Worm (Caenorhabditis elegans): ENCODE results near the gene sru-30.

sru-30 gene

DNA sequence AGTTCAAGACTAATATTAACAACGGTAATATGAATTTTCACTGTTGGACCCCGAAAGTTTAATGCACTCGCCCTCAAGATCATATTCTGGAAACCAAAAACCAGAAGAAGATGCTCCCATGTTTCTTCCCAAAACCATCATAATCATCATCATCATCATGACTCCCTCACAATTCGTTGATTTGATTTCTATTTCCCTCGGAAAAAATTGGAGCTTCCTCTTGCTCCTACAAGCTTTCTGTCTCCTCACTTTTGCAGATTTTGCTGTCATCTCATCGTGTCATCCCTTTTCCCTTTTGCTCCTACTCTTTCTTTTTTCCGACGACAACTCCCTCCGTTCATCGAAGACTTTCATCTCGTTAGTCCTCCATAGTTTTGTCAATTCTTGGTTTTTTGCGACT is 41.7 kb upstream of the sru-30 start, which contains the start of gene F46B6.2:
Gene F46B6.2, plus strand, starts transcription at position 316 of the 400 bp plus-strand sequence.
- TF ChIP-seq alr-1 (tag; optimal IDR thresholded peaks at IDR 0.05; ENCODE audit: borderline replicate concordance) = no peak
- peak; percentile 99 for TF ChIP-seq ces-1 (GFP tag; optimal IDR thresholded peaks at IDR 0.05)
- TF ChIP-seq aha-1 (tag; optimal IDR thresholded peaks at IDR 0.05) = no peak
- TF ChIP-seq fkh-10 (GFP tag; optimal IDR thresholded peaks at IDR 0.05) = peak; percentile 56
- no peak for TF ChIP-seq tlp-1 (tag; optimal IDR thresholded peaks at IDR 0.05)
- TF ChIP-seq nhr-20 (tag; optimal IDR thresholded peaks at IDR 0.05) = no peak

DNA sequence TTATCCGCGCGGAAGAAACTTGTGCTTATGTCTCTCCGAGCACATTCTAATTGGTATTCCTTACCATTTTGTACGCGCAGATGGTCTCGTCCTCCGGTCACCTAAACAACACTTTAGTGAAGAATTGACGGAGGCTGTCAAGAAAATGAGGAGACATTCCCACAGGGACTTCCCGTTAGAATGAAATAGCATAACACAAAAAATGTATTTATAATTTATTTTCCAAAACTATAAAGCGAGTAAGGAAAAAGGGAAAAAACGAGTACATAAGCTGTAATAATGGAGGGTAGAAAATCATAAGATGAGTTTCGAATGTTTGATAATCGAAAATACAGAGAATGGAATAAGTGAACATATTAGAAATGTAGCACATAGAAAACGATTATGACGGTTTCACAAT is 37.9 kb upstream of the sru-30 start, which contains the start of gene F46B6.12:
Gene F46B6.12, minus strand, starts transcription at position 101 of the 400 bp plus-strand sequence.
- TF ChIP-seq snpc-4 (tag; optimal IDR thresholded peaks at IDR 0.05) (no peak), hlh-17 (GFP tag; optimal IDR thresholded peaks at IDR 0.05; ENCODE audit: borderline replicate concordance) (no peak), lsy-2 (tag; optimal IDR thresholded peaks at IDR 0.05) (no peak), jun-1 (tag; optimal IDR thresholded peaks at IDR 0.05) (no peak), ceh-8 (GFP tag; optimal IDR thresholded peaks at IDR 0.05) (no peak), nhr-47 (tag; optimal IDR thresholded peaks at IDR 0.05) (no peak), nhr-77 (tag; optimal IDR thresholded peaks at IDR 0.05) (no peak), alr-1 (tag; optimal IDR thresholded peaks at IDR 0.05; ENCODE audit: borderline replicate concordance) (no peak), aly-2 (tag; optimal IDR thresholded peaks at IDR 0.05) (no peak), nhr-237 (tag; optimal IDR thresholded peaks at IDR 0.05) (no peak), ces-1 (GFP tag; optimal IDR thresholded peaks at IDR 0.05) (no peak), elt-2 (tag; optimal IDR thresholded peaks at IDR 0.05) (no peak), blmp-1 (tag; optimal IDR thresholded peaks at IDR 0.05) (no peak), zip-4 (GFP tag; optimal IDR thresholded peaks at IDR 0.05) (no peak), skn-1 (tag; optimal IDR thresholded peaks at IDR 0.05) (no peak), lin-15B (tag; optimal IDR thresholded peaks at IDR 0.05) (no peak), nhr-12 (tag; optimal IDR thresholded peaks at IDR 0.05) (no peak), nhr-20 (tag; optimal IDR thresholded peaks at IDR 0.05) (no peak), Y116A8C.19 (tag; optimal IDR thresholded peaks at IDR 0.05; ENCODE audit: borderline replicate concordance) (no peak)

DNA sequence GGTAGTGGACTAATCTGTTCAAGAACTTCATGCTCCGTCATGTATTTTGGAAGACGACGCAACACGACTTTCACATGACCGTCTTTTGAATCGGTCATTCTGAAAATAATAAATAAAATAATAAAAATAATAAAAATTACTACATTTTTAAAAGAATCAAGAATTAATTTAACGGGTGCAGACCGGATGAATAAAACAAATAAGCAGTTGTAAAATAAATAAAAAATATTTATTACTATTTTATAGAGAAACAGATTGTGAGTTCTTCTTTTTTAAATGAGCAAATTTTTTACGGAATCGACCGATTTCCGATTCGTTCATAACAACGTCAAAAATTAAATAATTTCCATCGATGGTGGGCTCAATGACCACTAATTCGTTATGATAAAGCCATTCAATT is 36.0 kb upstream of the sru-30 start, which contains the start of gene smg-4:
Gene smg-4, minus strand, starts transcription at position 101 of the 400 bp plus-strand sequence.
- TF ChIP-seq C16A3.4 (tag; optimal IDR thresholded peaks at IDR 0.05) (no peak), fkh-10 (GFP tag; optimal IDR thresholded peaks at IDR 0.05) (no peak), tlp-1 (tag; optimal IDR thresholded peaks at IDR 0.05) (no peak), unc-62 (GFP tag; optimal IDR thresholded peaks at IDR 0.05) (no peak)

DNA sequence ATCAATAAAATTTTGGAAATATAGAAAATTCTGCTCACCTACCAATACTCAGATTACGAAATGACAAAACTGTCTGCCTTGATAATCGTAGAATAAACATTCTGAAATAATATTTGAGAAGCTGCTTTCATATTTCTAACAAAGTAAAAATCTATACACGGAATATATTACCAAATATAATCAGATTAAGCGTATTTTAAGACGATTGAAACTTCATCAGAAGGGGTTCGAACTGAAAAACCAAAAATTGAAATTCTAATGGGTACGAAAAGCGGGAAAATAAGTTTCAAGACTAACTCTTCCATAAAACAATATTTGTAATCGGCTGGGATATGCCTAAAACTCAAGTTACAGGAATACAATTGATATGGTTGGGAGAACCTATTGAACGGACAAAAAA is 34.2 kb upstream of the sru-30 start, which contains the start of gene F46B6.4:
Gene F46B6.4, minus strand, starts transcription at position 101 of the 400 bp plus-strand sequence.
- TF ChIP-seq nhr-77 (tag; optimal IDR thresholded peaks at IDR 0.05) = no peak
- TF ChIP-seq sptf-1 (tag; optimal IDR thresholded peaks at IDR 0.05) = no peak
- TF ChIP-seq pag-3 (tag; optimal IDR thresholded peaks at IDR 0.05; ENCODE audit: borderline replicate concordance, insufficient read depth) = no peak
- no peak for TF ChIP-seq vab-15 (tag; optimal IDR thresholded peaks at IDR 0.05)
- TF ChIP-seq mab-9 (GFP tag; IDR thresholded peaks at IDR 0.05) = no peak
- no peak for TF ChIP-seq fkh-4 (tag; optimal IDR thresholded peaks at IDR 0.05; ENCODE audit: borderline replicate concordance)
- TF ChIP-seq nhr-76 (tag; optimal IDR thresholded peaks at IDR 0.05) = no peak
- TF ChIP-seq elt-3 (tag; optimal IDR thresholded peaks at IDR 0.05) = no peak
- no peak for TF ChIP-seq ceh-8 (GFP tag; optimal IDR thresholded peaks at IDR 0.05)
- no peak for TF ChIP-seq nhr-11 (tag; optimal IDR thresholded peaks at IDR 0.05)
- TF ChIP-seq efl-1 (optimal IDR thresholded peaks at IDR 0.05) = no peak
- TF ChIP-seq efl-1 (GFP tag; optimal IDR thresholded peaks at IDR 0.05 in 1 of 2) = no peak
- TF ChIP-seq egl-13 (tag; optimal IDR thresholded peaks at IDR 0.05) = no peak
- no peak for TF ChIP-seq mdl-1 (tag; optimal IDR thresholded peaks at IDR 0.05)
- no peak for TF ChIP-seq unc-130 (tag; optimal IDR thresholded peaks at IDR 0.05)
- TF ChIP-seq hlh-4 (tag; optimal IDR thresholded peaks at IDR 0.05) = no peak
- no peak for TF ChIP-seq isw-1 (GFP tag; IDR thresholded peaks at IDR 0.05)
